Fruit fly (Drosophila melanogaster) S2 (cell line): ENCODE data around the gene dnd.

Experiments
- CG8478 ChIP-seq: fragments of >200 bp; optimal IDR thresholded peaks from 2 replicates; lab custom pipeline; 2018
- CTCF ChIP-seq, 2 experiments: fragments of >200 bp; optimal IDR thresholded peaks; 2 replicates each; lab custom pipeline; 2018

The dnd gene

dm6 chr3R:21859509-21859908, 27.6 kb downstream of the dnd start:
- TF ChIP-seq CTCF (optimal IDR thresholded peaks at IDR 0.05; lab: Kevin White, UChicago) (no peak), CG8478 (lab: Kevin White, UChicago) (no peak)

dm6 chr3R:21858290-21858875, 28.8 kb downstream of the dnd start:
- TF ChIP-seq CG8478 (lab: Kevin White, UChicago) (no peak), CTCF (optimal IDR thresholded peaks at IDR 0.05; lab: Kevin White, UChicago) (no peak)

- no peak for TF ChIP-seq CTCF (optimal IDR thresholded peaks at IDR 0.05; lab: Kevin White, UChicago)
- no peak for TF ChIP-seq CG8478 (lab: Kevin White, UChicago)
These were observed 29.6 kb downstream of the dnd start for dm6 chr3R:21857509-21857908.

dm6 chr3R:21856873-21857243, 30.3 kb downstream of the dnd start:
- TF ChIP-seq CG8478 (lab: Kevin White, UChicago) (no peak), CTCF (optimal IDR thresholded peaks at IDR 0.05; lab: Kevin White, UChicago) (no peak)

dm6 chr3R:21856098-21856872, 30.9 kb downstream of the dnd start, which contains the start of gene glec:
glec (minus strand) TSS chr3R:21856266.
- no peak for TF ChIP-seq CG8478 (lab: Kevin White, UChicago)
- peak in 1 of 2 experiments; percentile 22 for TF ChIP-seq CTCF (optimal IDR thresholded peaks at IDR 0.05; lab: Kevin White, UChicago)

- TF ChIP-seq CTCF (optimal IDR thresholded peaks at IDR 0.05; lab: Kevin White, UChicago) (no peak), CG8478 (lab: Kevin White, UChicago) (no peak)
These were observed 31.7 kb downstream of the dnd start for dm6 chr3R:21855469-21855826.

dm6 chr3R:21854574-21855468, 32.3 kb downstream of the dnd start:
- TF ChIP-seq CG8478 (lab: Kevin White, UChicago) (no peak), CTCF (optimal IDR thresholded peaks at IDR 0.05; lab: Kevin White, UChicago) (no peak)

dm6 chr3R:21853618-21854573, 33.3 kb downstream of the dnd start:
- no peak for TF ChIP-seq CTCF (optimal IDR thresholded peaks at IDR 0.05; lab: Kevin White, UChicago)

dm6 chr3R:21852579-21853233, 34.4 kb downstream of the dnd start:
- TF ChIP-seq CTCF (optimal IDR thresholded peaks at IDR 0.05; lab: Kevin White, UChicago) (no peak), CG8478 (lab: Kevin White, UChicago) (no peak)

dm6 chr3R:21851592-21852578, 35.3 kb downstream of the dnd start:
- TF ChIP-seq CG8478 (lab: Kevin White, UChicago), result no peak
- TF ChIP-seq CTCF (optimal IDR thresholded peaks at IDR 0.05; lab: Kevin White, UChicago), result no peak

- TF ChIP-seq CTCF (optimal IDR thresholded peaks at IDR 0.05; lab: Kevin White, UChicago), result peak in 1 of 2 experiments; percentile 6
- TF ChIP-seq CG8478 (lab: Kevin White, UChicago), result no peak
These were observed 37.1 kb downstream of the dnd start for dm6 chr3R:21849988-21850460.

- TF ChIP-seq CTCF (optimal IDR thresholded peaks at IDR 0.05; lab: Kevin White, UChicago), result no peak
- TF ChIP-seq CG8478 (lab: Kevin White, UChicago), result no peak
These were observed 38.1 kb downstream of the dnd start for dm6 chr3R:21848987-21849442.
